Worm (Caenorhabditis elegans): Measurements from ENCODE around the gene F41B5.1.
A peak's percentile ranks its signal among the peaks of the same experiment; 100 is the strongest.

The F41B5.1 gene

ce11 chrV:2277260-2277659 is 21.9 kb downstream of the F41B5.1 start (continued):
- TF ChIP-seq mxl-1 (tag; optimal IDR thresholded peaks at IDR 0.05) (no peak), F52B5.7 (tag; optimal IDR thresholded peaks at IDR 0.05) (no peak), ama-1 (optimal IDR thresholded peaks at IDR 0.05) (no peak), ama-1 (GFP tag; optimal IDR thresholded peaks at IDR 0.05) (no peak), F10E7.11 (tag; optimal IDR thresholded peaks at IDR 0.05) (no peak), lin-54 (GFP tag; optimal IDR thresholded peaks at IDR 0.05) (no peak)

ce11 chrV:2278052-2278451 is 22.7 kb downstream of the F41B5.1 start, which contains the start of gene nhr-59:
Gene nhr-59, minus strand, starts transcription at chrV:2278265.
- peak; percentile 33 for TF ChIP-seq nhr-80 (tag; optimal IDR thresholded peaks at IDR 0.05)
- no peak for TF ChIP-seq Y95B8A.8 (GFP tag; IDR thresholded peaks at IDR 0.05)

DNA sequence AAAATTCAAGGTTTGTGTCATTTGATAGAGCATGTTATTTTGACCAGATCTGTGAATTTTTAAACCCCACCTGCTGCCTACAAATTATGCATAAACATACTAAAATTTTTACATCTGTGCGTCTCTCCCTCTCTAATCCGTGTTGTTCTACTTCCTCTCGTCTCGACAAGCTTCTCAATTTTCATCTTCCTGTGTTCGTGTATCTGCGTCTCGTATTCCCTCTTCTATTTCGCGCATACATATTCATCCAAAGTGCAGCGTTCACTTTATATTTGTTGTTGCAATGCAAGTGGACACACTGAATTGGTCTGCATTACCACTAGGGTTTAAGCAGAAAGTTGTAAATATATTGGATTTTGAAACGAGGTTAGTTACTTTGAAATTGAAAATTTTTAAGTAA is 23.2 kb downstream of the F41B5.1 start, which contains the start of gene fbxa-137:
Gene fbxa-137 (plus strand): TSS at position 274 of the 400 bp plus-strand sequence.
- no peak for TF ChIP-seq unc-130 (GFP tag; optimal IDR thresholded peaks at IDR 0.05)
- TF ChIP-seq atf-7 (tag; optimal IDR thresholded peaks at IDR 0.05) = no peak
- TF ChIP-seq somi-1 (GFP tag; optimal IDR thresholded peaks at IDR 0.05) = no peak
- no peak for TF ChIP-seq Y53F4B.3 (GFP tag; IDR thresholded peaks at IDR 0.05)
- no peak for TF ChIP-seq F57A8.1 (GFP tag; optimal IDR thresholded peaks at IDR 0.05)
- no peak for TF ChIP-seq ZK185.1 (tag; optimal IDR thresholded peaks at IDR 0.05; ENCODE audit: poor library complexity, severe bottlenecking)
- TF ChIP-seq let-607 (tag; optimal IDR thresholded peaks at IDR 0.05) = no peak
- no peak for TF ChIP-seq pha-4 (tag; optimal IDR thresholded peaks at IDR 0.05)
- no peak for TF ChIP-seq unc-62 (GFP tag; optimal IDR thresholded peaks at IDR 0.05)
- TF ChIP-seq bed-1 (GFP tag; IDR thresholded peaks at IDR 0.05) = no peak
- no peak for TF ChIP-seq efl-1 (GFP tag; optimal IDR thresholded peaks at IDR 0.05)
- TF ChIP-seq B0035.1 (tag; optimal IDR thresholded peaks at IDR 0.05) = no peak
- TF ChIP-seq hlh-12 (tag; optimal IDR thresholded peaks at IDR 0.05) = no peak
- no peak for TF ChIP-seq rec-8 (tag; optimal IDR thresholded peaks at IDR 0.05)
- TF ChIP-seq hsf-1 (GFP tag; IDR thresholded peaks at IDR 0.05) = no peak
- TF ChIP-seq hmg-20 (GFP tag; IDR thresholded peaks at IDR 0.05) = no peak
- TF ChIP-seq Y56A3A.18 (GFP tag; IDR thresholded peaks at IDR 0.05) = no peak
- no peak for TF ChIP-seq ama-1 (optimal IDR thresholded peaks at IDR 0.05)
- TF ChIP-seq ama-1 (GFP tag; optimal IDR thresholded peaks at IDR 0.05) = no peak
- no peak for TF ChIP-seq sptf-2 (GFP tag; optimal IDR thresholded peaks at IDR 0.05)
- no peak for TF ChIP-seq mxl-1 (tag; optimal IDR thresholded peaks at IDR 0.05)

DNA sequence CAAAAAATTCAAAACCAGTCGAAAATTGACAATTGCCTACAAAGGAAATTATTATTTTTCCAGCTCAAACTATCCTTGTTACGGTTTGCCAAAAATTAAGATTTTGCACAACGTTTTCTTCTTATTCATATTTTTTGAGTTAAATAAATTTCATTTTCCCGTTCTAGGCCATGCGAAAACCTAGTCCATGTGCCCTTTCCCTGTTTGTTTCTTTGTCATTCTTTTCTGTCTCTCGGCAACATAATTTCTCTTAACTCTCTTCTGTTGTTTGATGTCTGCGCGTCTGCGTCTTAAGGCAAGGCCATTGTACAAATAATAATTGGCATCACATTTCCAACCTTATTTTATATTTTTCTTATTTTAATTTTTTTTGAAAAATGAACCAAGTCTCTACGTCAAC is 26.2 kb downstream of the F41B5.1 start, which contains the start of gene nhr-228:
Gene nhr-228 (plus strand): TSS at position 261 of the 400 bp plus-strand sequence.
- no peak for TF ChIP-seq nhr-90 (tag; optimal IDR thresholded peaks at IDR 0.05)
- no peak for TF ChIP-seq B0261.1 (tag; optimal IDR thresholded peaks at IDR 0.05)
- TF ChIP-seq hmg-20 (GFP tag; IDR thresholded peaks at IDR 0.05) = no peak
- TF ChIP-seq F55B11.4 (tag; optimal IDR thresholded peaks at IDR 0.05; ENCODE audit: borderline replicate concordance, insufficient read depth) = no peak
- TF ChIP-seq athp-1 (tag; optimal IDR thresholded peaks at IDR 0.05) = no peak
- no peak for TF ChIP-seq aptf-3 (GFP tag; IDR thresholded peaks at IDR 0.05)
- no peak for TF ChIP-seq lin-26 (GFP tag; IDR thresholded peaks at IDR 0.05)
- TF ChIP-seq lsy-27 (tag; optimal IDR thresholded peaks at IDR 0.05; ENCODE audit: borderline replicate concordance, insufficient read depth) = no peak
- no peak for TF ChIP-seq efl-1 (GFP tag; optimal IDR thresholded peaks at IDR 0.05)
- no peak for TF ChIP-seq cebp-1 (GFP tag; IDR thresholded peaks at IDR 0.05)
- peak; percentile 35 for TF ChIP-seq cebp-1 (tag; optimal IDR thresholded peaks at IDR 0.05)
- TF ChIP-seq unc-130 (GFP tag; optimal IDR thresholded peaks at IDR 0.05) = no peak
- TF ChIP-seq lag-1 (GFP tag; IDR thresholded peaks at IDR 0.05) = no peak
- no peak for TF ChIP-seq tbx-9 (tag; optimal IDR thresholded peaks at IDR 0.05; ENCODE audit: borderline replicate concordance)
- no peak for TF ChIP-seq mxl-1 (tag; optimal IDR thresholded peaks at IDR 0.05)
- no peak for TF ChIP-seq rcor-1 (GFP tag; IDR thresholded peaks at IDR 0.05)
- no peak for TF ChIP-seq Y67H2A.10 (GFP tag; conservative IDR thresholded peaks at IDR 0.05)
- no peak for TF ChIP-seq repo-1 (tag; optimal IDR thresholded peaks at IDR 0.05)
- TF ChIP-seq nhr-80 (tag; optimal IDR thresholded peaks at IDR 0.05) = peak; percentile 68
- TF ChIP-seq hmg-1.2 (GFP tag; IDR thresholded peaks at IDR 0.05) = peak; percentile 70; the same call in 1 of the 2 replicates
- no peak for TF ChIP-seq tlf-1 (GFP tag; optimal IDR thresholded peaks at IDR 0.05)
- peak; percentile 66 for TF ChIP-seq attf-5 (GFP tag; optimal IDR thresholded peaks at IDR 0.05)
- TF ChIP-seq unc-62 (GFP tag; optimal IDR thresholded peaks at IDR 0.05) = no peak
- TF ChIP-seq F22D6.2 (tag; optimal IDR thresholded peaks at IDR 0.05) = no peak
